Worm (Caenorhabditis elegans) whole organism, L4/young adult: ENCODE results near the gene srh-257.

Source experiments
- W03F9.2 ChIP-seq: fragments of 150-350 bp; optimal IDR thresholded peaks from 2 replicates; lab custom pipeline; 2014; ENCODE audit warnings: missing biosample characterization, missing genetic modification characterization
- him-1 ChIP-seq: sonication (generic microtip); optimal IDR thresholded peaks from 2 replicates; lab custom pipeline; 2016; ENCODE audit warnings: missing genotype, missing genetic modification reagents, missing genetic modification characterization, missing compliant biosample characterization

DNA sequence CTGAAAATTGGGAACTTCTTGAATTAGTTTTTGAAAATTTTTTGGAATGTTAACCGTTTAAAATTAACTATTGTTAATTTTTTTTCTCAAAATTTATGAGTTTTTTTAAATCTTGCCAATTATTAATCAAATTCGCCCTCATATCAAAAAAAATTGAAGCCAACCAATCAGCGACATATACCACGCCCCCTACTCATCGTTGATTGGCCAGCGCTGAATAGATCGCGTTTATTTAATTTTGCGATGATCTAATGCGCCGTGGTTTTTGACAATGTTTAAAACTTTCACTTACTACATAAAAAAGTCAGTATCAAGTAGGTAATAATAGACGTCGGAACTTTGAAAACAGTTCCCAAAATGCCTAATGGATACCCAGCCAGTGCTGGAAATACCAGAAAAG, 35.4 kb downstream of the srh-257 start:
- TF ChIP-seq him-1 (tag; lab: Kevin White, UChicago): no peak
- no peak for TF ChIP-seq W03F9.2 (tag; lab: Kevin White, UChicago)
